Fruit fly (Drosophila melanogaster) whole organism, embryonic: ENCODE measurements around the gene dpp.

ENCODE experiments used
- Abd-B ChIP-seq: fragments of 200-800 bp; sonication (Bioruptor generic); optimal IDR thresholded peaks from 2 replicates; lab custom pipeline; 2018; ENCODE audit warnings: missing biosample characterization, mild to moderate bottlenecking, missing genetic modification characterization, moderate library complexity
- CG14050 ChIP-seq: fragments of 200-800 bp; sonication (Bioruptor generic); IDR thresholded peaks from 3 replicates; pipeline ENCODE4 v1.3.6; 2022; ENCODE audit warnings: missing biosample characterization, missing genetic modification characterization
- CG14667 ChIP-seq: fragments of 200-800 bp; sonication (Bioruptor generic); IDR thresholded peaks from 2 replicates; pipeline ENCODE4 v1.3.6; 2022; ENCODE audit warnings: missing biosample characterization, missing genetic modification characterization
- CG15073 ChIP-seq: fragments of 200-800 bp; sonication (Bioruptor generic); optimal IDR thresholded peaks from 2 replicates; lab custom pipeline; 2016; ENCODE audit warnings: missing biosample characterization, missing genetic modification characterization
- CG1529 ChIP-seq: fragments of 200-800 bp; sonication (Bioruptor generic); optimal IDR thresholded peaks from 3 replicates; lab custom pipeline; 2018; ENCODE audit warnings: missing biosample characterization, missing genetic modification characterization
- CG15479 ChIP-seq: fragments of 200-800 bp; sonication (Bioruptor generic); optimal IDR thresholded peaks from 3 replicates; lab custom pipeline; 2019; ENCODE audit warnings: missing biosample characterization, mild to moderate bottlenecking, missing genetic modification characterization, moderate library complexity
- CG15601 ChIP-seq: fragments of 200-800 bp; sonication (Bioruptor generic); optimal IDR thresholded peaks from 3 replicates; lab custom pipeline; 2019; ENCODE audit warnings: missing biosample characterization, mild to moderate bottlenecking, missing genetic modification characterization, moderate library complexity
- CG16813 ChIP-seq: fragments of 200-800 bp; sonication (Bioruptor generic); IDR thresholded peaks from 3 replicates; pipeline ENCODE4 v1.3.6; 2022; ENCODE audit warnings: missing biosample characterization, missing genetic modification characterization; ENCODE audit not compliant: partially characterized antibody
- CG17359 ChIP-seq: fragments of 200-800 bp; sonication (Bioruptor generic); optimal IDR thresholded peaks from 3 replicates; lab custom pipeline; 2018; ENCODE audit warnings: missing biosample characterization, mild to moderate bottlenecking, missing genetic modification characterization, moderate library complexity
- CG17385 ChIP-seq: fragments of 200-800 bp; sonication (Bioruptor generic); optimal IDR thresholded peaks from 3 replicates; lab custom pipeline; 2018; ENCODE audit warnings: missing biosample characterization, mild to moderate bottlenecking, missing genetic modification characterization
- CG17568 ChIP-seq: fragments of 200-800 bp; sonication (Bioruptor generic); optimal IDR thresholded peaks from 2 replicates; lab custom pipeline; 2018; ENCODE audit warnings: missing biosample characterization, mild to moderate bottlenecking, missing genetic modification characterization, moderate library complexity
- CG17612 ChIP-seq: fragments of 200-800 bp; sonication (Bioruptor generic); IDR thresholded peaks from 2 replicates; pipeline ENCODE4 v1.3.6; 2022; ENCODE audit warnings: missing biosample characterization, missing genetic modification characterization
- CG18262 ChIP-seq: fragments of 200-800 bp; optimal IDR thresholded peaks from 3 replicates; lab custom pipeline; 2019; ENCODE audit warnings: missing biosample characterization, mild to moderate bottlenecking, missing genetic modification characterization, moderate library complexity
- CG18619 ChIP-seq: fragments of 200-800 bp; sonication (Bioruptor generic); optimal IDR thresholded peaks from 3 replicates; lab custom pipeline; 2017; ENCODE audit warnings: missing biosample characterization, mild to moderate bottlenecking, missing genetic modification characterization
- CG31224 ChIP-seq: fragments of 200-800 bp; sonication (Bioruptor generic); IDR thresholded peaks from 2 replicates; pipeline ENCODE4 v1.3.6; 2022; ENCODE audit warnings: missing biosample characterization, missing genetic modification characterization
- CG4617 ChIP-seq: fragments of 200-800 bp; sonication (Bioruptor generic); optimal IDR thresholded peaks from 3 replicates; lab custom pipeline; 2016; ENCODE audit warnings: missing biosample characterization, missing genetic modification characterization, borderline replicate concordance
- CG5245 ChIP-seq: fragments of 200-800 bp; sonication (Bioruptor generic); optimal IDR thresholded peaks from 3 replicates; lab custom pipeline; 2016; ENCODE audit warnings: missing biosample characterization, missing genetic modification characterization
- CG7963 ChIP-seq: fragments of 200-800 bp; sonication (Bioruptor generic); IDR thresholded peaks from 3 replicates; pipeline ENCODE4 v1.3.6; 2022; ENCODE audit warnings: missing biosample characterization, missing genetic modification characterization; ENCODE audit not compliant: partially characterized antibody
- CG9215 ChIP-seq: fragments of 200-800 bp; sonication (Bioruptor generic); IDR thresholded peaks from 2 replicates; pipeline ENCODE4 v1.3.6; 2022; ENCODE audit warnings: missing biosample characterization, missing genetic modification characterization
- CG9876 ChIP-seq: fragments of 200-800 bp; sonication (Bioruptor generic); optimal IDR thresholded peaks from 2 replicates; lab custom pipeline; 2016; ENCODE audit warnings: missing biosample characterization, missing genetic modification characterization
- D ChIP-seq, 2 experiments: fragments of 200-800 bp in 1 of 2; fragments of >200 bp in 1 of 2; sonication (Bioruptor generic) in 1 of 2; optimal IDR thresholded peaks; 2 replicates in 1 of 2; 3 replicates in 1 of 2; lab custom pipeline; 2017; ENCODE audit warnings: mild to moderate bottlenecking in 1 of 2, missing biosample characterization in 1 of 2, missing genetic modification characterization in 1 of 2, missing genetic modification reagents in 1 of 2
- D19B ChIP-seq: fragments of 200-800 bp; sonication (Bioruptor generic); optimal IDR thresholded peaks from 2 replicates; lab custom pipeline; 2017; ENCODE audit warnings: missing biosample characterization, mild to moderate bottlenecking, missing genetic modification characterization
- Dip3 ChIP-seq: fragments of 200-800 bp; sonication (Bioruptor generic); optimal IDR thresholded peaks from 3 replicates; lab custom pipeline; 2016; ENCODE audit warnings: missing biosample characterization, missing genetic modification characterization
- HLH54F ChIP-seq: fragments of 200-800 bp; sonication (Bioruptor generic); optimal IDR thresholded peaks from 3 replicates; lab custom pipeline; 2016; ENCODE audit warnings: missing biosample characterization, missing genetic modification characterization
- HLHmδ ChIP-seq: fragments of 200-800 bp; sonication (Bioruptor generic); optimal IDR thresholded peaks from 2 replicates; lab custom pipeline; 2018; ENCODE audit warnings: missing biosample characterization, mild to moderate bottlenecking, missing genetic modification characterization, moderate library complexity
- Hand ChIP-seq: fragments of 200-800 bp; sonication (Bioruptor generic); optimal IDR thresholded peaks from 2 replicates; lab custom pipeline; 2017; ENCODE audit warnings: mild to moderate bottlenecking, missing biosample characterization, missing genetic modification reagents, missing genetic modification characterization
- Hr3 ChIP-seq: fragments of 200-800 bp; sonication (Bioruptor generic); optimal IDR thresholded peaks from 3 replicates; lab custom pipeline; 2016; ENCODE audit warnings: missing biosample characterization, missing genetic modification characterization
- MESR4 ChIP-seq: fragments of 200-800 bp; sonication (Bioruptor generic); optimal IDR thresholded peaks from 2 replicates; lab custom pipeline; 2018; ENCODE audit warnings: missing biosample characterization, mild to moderate bottlenecking, missing genetic modification characterization, moderate library complexity
- MTF-1 ChIP-seq: fragments of 200-800 bp; sonication (Bioruptor generic); optimal IDR thresholded peaks from 2 replicates; lab custom pipeline; 2018; ENCODE audit warnings: missing biosample characterization, mild to moderate bottlenecking, missing genetic modification characterization, borderline replicate concordance
- NC2β ChIP-seq: fragments of 200-800 bp; sonication (Bioruptor generic); optimal IDR thresholded peaks from 2 replicates; lab custom pipeline; 2016; ENCODE audit warnings: missing biosample characterization, missing genetic modification characterization
- NK7.1 ChIP-seq: fragments of 200-800 bp; sonication (Bioruptor generic); optimal IDR thresholded peaks from 3 replicates; lab custom pipeline; 2016; ENCODE audit warnings: missing biosample characterization, missing genetic modification characterization
- Nf-YB ChIP-seq: fragments of 200-800 bp; sonication (Bioruptor generic); optimal IDR thresholded peaks from 3 replicates; lab custom pipeline; 2019; ENCODE audit warnings: missing biosample characterization, mild to moderate bottlenecking, missing genetic modification characterization, moderate library complexity
- bbx ChIP-seq: fragments of 200-800 bp; sonication (Bioruptor generic); IDR thresholded peaks from 2 replicates; pipeline ENCODE4 v1.3.6; 2022; ENCODE audit warnings: missing biosample characterization, missing genetic modification characterization; ENCODE audit not compliant: partially characterized antibody
- dysf ChIP-seq: fragments of 200-800 bp; sonication (Bioruptor generic); IDR thresholded peaks from 3 replicates; pipeline ENCODE4 v1.3.6; 2022; ENCODE audit warnings: missing biosample characterization, missing genetic modification characterization
- fd3F ChIP-seq: fragments of 200-800 bp; sonication (Bioruptor generic); optimal IDR thresholded peaks from 2 replicates; lab custom pipeline; 2018; ENCODE audit warnings: missing biosample characterization, mild to moderate bottlenecking, missing genetic modification characterization, moderate library complexity
- gcm ChIP-seq: fragments of 200-800 bp; sonication (Bioruptor generic); optimal IDR thresholded peaks from 2 replicates; lab custom pipeline; 2019; ENCODE audit warnings: missing biosample characterization, mild to moderate bottlenecking, missing genetic modification characterization, moderate library complexity
- gem ChIP-seq: fragments of 200-800 bp; sonication (Bioruptor generic); optimal IDR thresholded peaks from 2 replicates; lab custom pipeline; 2019; ENCODE audit warnings: missing biosample characterization, mild to moderate bottlenecking, missing genetic modification characterization, moderate library complexity
- insv ChIP-seq, 2 experiments: fragments of 200-800 bp; sonication (Bioruptor generic); optimal IDR thresholded peaks; 3 replicates each; lab custom pipeline; 2016 to 2018; ENCODE audit warnings: missing biosample characterization in 2 of 2, missing genetic modification characterization in 2 of 2
- kay ChIP-seq: fragments of 200-800 bp; sonication (Bioruptor generic); optimal IDR thresholded peaks from 2 replicates; lab custom pipeline; 2016; ENCODE audit warnings: missing biosample characterization, missing genetic modification characterization
- lola ChIP-seq, 3 experiments: fragments of >200 bp in 2 of 3; fragments of 200-800 bp in 1 of 3; sonication (Bioruptor generic) in 1 of 3; optimal IDR thresholded peaks; 2 replicates each; lab custom pipeline; 2017 to 2019; ENCODE audit warnings: missing biosample characterization in 3 of 3, missing genetic modification characterization in 3 of 3, mild to moderate bottlenecking in 1 of 3, moderate library complexity in 1 of 3
- nom ChIP-seq: fragments of 200-800 bp; sonication (Bioruptor generic); optimal IDR thresholded peaks from 2 replicates; lab custom pipeline; 2017; ENCODE audit warnings: missing biosample characterization, missing genetic modification characterization, mild to moderate bottlenecking, moderate library complexity, missing genetic modification reagents
- org-1 ChIP-seq: fragments of 200-800 bp; sonication (Bioruptor generic); optimal IDR thresholded peaks from 2 replicates; lab custom pipeline; 2017; ENCODE audit warnings: missing biosample characterization, missing genetic modification characterization
- psq ChIP-seq: fragments of 200-800 bp; sonication (Bioruptor generic); optimal IDR thresholded peaks from 2 replicates; lab custom pipeline; 2017; ENCODE audit warnings: missing biosample characterization, missing genetic modification characterization
- slou ChIP-seq: fragments of 200-800 bp; sonication (Bioruptor generic); optimal IDR thresholded peaks from 3 replicates; lab custom pipeline; 2016; ENCODE audit warnings: missing biosample characterization, missing genetic modification characterization
- toy ChIP-seq: fragments of 200-800 bp; sonication (Bioruptor generic); IDR thresholded peaks from 2 replicates; pipeline ENCODE4 v1.3.6; 2022; ENCODE audit warnings: missing biosample characterization, missing genetic modification characterization
- trem ChIP-seq: fragments of 200-800 bp; optimal IDR thresholded peaks from 3 replicates; lab custom pipeline; 2019; ENCODE audit warnings: missing biosample characterization, mild to moderate bottlenecking, missing genetic modification characterization, moderate library complexity
- twi ChIP-seq: fragments of 200-800 bp; optimal IDR thresholded peaks from 2 replicates; lab custom pipeline; 2019; ENCODE audit warnings: missing biosample characterization, mild to moderate bottlenecking, missing genetic modification characterization, moderate library complexity
- vvl ChIP-seq: fragments of 200-800 bp; sonication (Bioruptor generic); IDR thresholded peaks from 2 replicates; pipeline ENCODE4 v1.3.6; 2022; ENCODE audit warnings: missing biosample characterization, missing genetic modification characterization
- wdn ChIP-seq: fragments of 200-800 bp; sonication (Bioruptor generic); IDR thresholded peaks from 2 replicates; pipeline ENCODE4 v1.3.6; 2022; ENCODE audit warnings: missing biosample characterization, missing genetic modification characterization
- wor ChIP-seq: fragments of 200-800 bp; sonication (Bioruptor generic); IDR thresholded peaks from 2 replicates; pipeline ENCODE4 v1.3.6; 2022; ENCODE audit warnings: missing biosample characterization, missing genetic modification characterization

Gene dpp

DNA sequence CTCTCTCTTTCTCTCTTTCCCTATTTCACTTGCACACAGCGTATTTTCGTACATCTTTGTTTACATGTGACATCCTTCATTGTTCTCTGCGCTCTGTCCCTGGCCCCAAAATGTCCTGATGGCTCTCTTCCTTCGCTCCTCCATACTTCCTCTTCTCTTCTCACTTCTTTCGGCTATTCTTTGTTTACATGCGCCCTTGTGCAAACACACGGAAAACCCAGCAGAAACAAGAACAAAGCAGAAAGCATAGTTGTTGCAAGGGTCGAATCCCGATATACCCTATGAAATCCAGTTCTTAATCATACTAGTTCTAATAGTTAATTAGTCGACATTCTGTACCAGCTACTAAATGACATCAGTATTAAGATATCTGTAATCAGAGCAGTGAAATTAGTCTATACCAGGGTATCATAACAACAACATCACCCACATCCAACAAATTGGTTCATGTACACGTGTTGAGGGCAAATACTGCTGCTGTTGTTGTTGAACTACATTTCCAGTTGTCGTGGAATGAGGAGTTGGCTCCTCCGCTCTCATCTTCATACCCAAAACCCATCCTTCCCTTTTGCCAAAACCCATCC, 66.4 kb downstream of the dpp start (continued):
- TF ChIP-seq nom, result no peak
- TF ChIP-seq CG31224 (GFP tag; lab: Robert Waterston, UW), result no peak
- TF ChIP-seq Hand (GFP tag; lab: Kevin White, UChicago), result no peak
- no peak for TF ChIP-seq psq (GFP tag; lab: Kevin White, UChicago)
- TF ChIP-seq gem, result peak; percentile 29
- TF ChIP-seq Nf-YB (GFP tag; lab: Kevin White, UChicago), result no peak
- TF ChIP-seq CG4617 (GFP tag; lab: Kevin White, UChicago), result no peak
- TF ChIP-seq CG17359 (tag; lab: Kevin White, UChicago), result peak; percentile 33
- TF ChIP-seq CG5245 (GFP tag; lab: Kevin White, UChicago), result no peak
- TF ChIP-seq D19B (GFP tag; lab: Kevin White, UChicago), result peak; percentile 69
- TF ChIP-seq HLHmδ, result no peak
- no peak for TF ChIP-seq CG17612 (GFP tag; lab: Robert Waterston, UW)
- TF ChIP-seq CG17568 (GFP tag; lab: Kevin White, UChicago), result no peak
- no peak for TF ChIP-seq CG14050 (GFP tag; lab: Robert Waterston, UW)
- TF ChIP-seq MESR4, result no peak
- no peak for TF ChIP-seq kay (GFP tag; lab: Kevin White, UChicago)
- TF ChIP-seq NK7.1 (GFP tag; lab: Kevin White, UChicago), result no peak
- no peak for TF ChIP-seq wdn
- TF ChIP-seq CG15073 (GFP tag; lab: Kevin White, UChicago), result no peak
- no peak for TF ChIP-seq trem (tag; lab: Kevin White, UChicago)
- no peak for TF ChIP-seq Abd-B (GFP tag; lab: Kevin White, UChicago)
- TF ChIP-seq bbx (GFP tag; lab: Robert Waterston, UW), result no peak
- TF ChIP-seq CG18619 (GFP tag; lab: Kevin White, UChicago), result peak; percentile 16
- no peak for TF ChIP-seq lola (GFP tag; optimal IDR thresholded peaks at IDR 0.05; lab: Kevin White, UChicago)
- no peak for TF ChIP-seq wor (GFP tag; lab: Robert Waterston, UW)
- TF ChIP-seq Dip3, result no peak
- TF ChIP-seq CG15479 (GFP tag; lab: Kevin White, UChicago), result no peak
- no peak for TF ChIP-seq Hr3 (GFP tag; lab: Kevin White, UChicago)
- TF ChIP-seq CG16813 (GFP tag; lab: Robert Waterston, UW), result no peak
- TF ChIP-seq CG18262 (tag; lab: Kevin White, UChicago), result no peak
- TF ChIP-seq slou, result no peak
- TF ChIP-seq CG9876 (GFP tag; lab: Kevin White, UChicago), result no peak
- no peak for TF ChIP-seq CG14667 (GFP tag; lab: Robert Waterston, UW)
- TF ChIP-seq twi, result no peak
- no peak for TF ChIP-seq CG7963 (GFP tag; lab: Robert Waterston, UW)
- no peak for TF ChIP-seq dysf
- peak; percentile 6 for TF ChIP-seq CG15601 (tag; lab: Kevin White, UChicago)
- TF ChIP-seq HLH54F (GFP tag; lab: Kevin White, UChicago), result no peak
- no peak for TF ChIP-seq CG9215 (GFP tag; lab: Robert Waterston, UW)
- TF ChIP-seq MTF-1, result peak; percentile 24
- TF ChIP-seq org-1, result peak; percentile 49
- no peak for TF ChIP-seq toy (GFP tag; lab: Robert Waterston, UW)
- TF ChIP-seq gcm (GFP tag; lab: Kevin White, UChicago), result no peak
- no peak for TF ChIP-seq CG1529 (GFP tag; lab: Kevin White, UChicago)
- no peak for TF ChIP-seq vvl
- peak; percentile 3 for TF ChIP-seq NC2β
- TF ChIP-seq insv (GFP tag; optimal IDR thresholded peaks at IDR 0.05; lab: Kevin White, UChicago), result no peak
- TF ChIP-seq CG17385 (GFP tag; lab: Kevin White, UChicago), result no peak
- no peak for TF ChIP-seq D (optimal IDR thresholded peaks at IDR 0.05; lab: Kevin White, UChicago)
- TF ChIP-seq D (GFP tag; optimal IDR thresholded peaks at IDR 0.05; lab: Kevin White, UChicago), result peak; percentile 36
- TF ChIP-seq fd3F (GFP tag; lab: Kevin White, UChicago), result no peak
